Worm (Caenorhabditis elegans) whole organism, young adult: ENCODE measurements around the gene C52D10.3.

Experiments
- C17E4.6 ChIP-seq: fragments of 200-800 bp; sonication (Bioruptor generic); IDR thresholded peaks from 2 replicates; pipeline ENCODE4 v1.3.6; 2022; ENCODE audit warnings: missing genetic modification reagents, missing genetic modification characterization, missing compliant biosample characterization
- D2030.7 ChIP-seq: fragments of 200-800 bp; sonication (Bioruptor generic); IDR thresholded peaks from 2 replicates; pipeline ENCODE4 v1.3.6; 2022; ENCODE audit warnings: missing genetic modification reagents, missing genetic modification characterization, missing compliant biosample characterization
- F10E7.11 ChIP-seq: sonication (generic microtip); optimal IDR thresholded peaks from 2 replicates; lab custom pipeline; 2017; ENCODE audit warnings: mild to moderate bottlenecking, missing genetic modification characterization, moderate library complexity, missing compliant biosample characterization
- F23B12.7 ChIP-seq: sonication (generic microtip); optimal IDR thresholded peaks from 2 replicates; lab custom pipeline; 2017; ENCODE audit warnings: missing genetic modification characterization, mild to moderate bottlenecking, missing compliant biosample characterization, antibody characterized with exemption, moderate library complexity; ENCODE audit not compliant: insufficient read depth
- F39B2.1 ChIP-seq: fragments of 200-800 bp; sonication (Bioruptor generic); IDR thresholded peaks from 2 replicates; pipeline ENCODE4 v1.3.6; 2022; ENCODE audit warnings: missing genetic modification reagents, missing genetic modification characterization, missing compliant biosample characterization
- F55B11.4 ChIP-seq: sonication (generic microtip); optimal IDR thresholded peaks from 2 replicates; lab custom pipeline; 2016; ENCODE audit warnings: missing compliant biosample characterization, missing genetic modification characterization, borderline replicate concordance; ENCODE audit not compliant: insufficient read depth
- F57A8.1 ChIP-seq: fragments of 200-800 bp; sonication (Bioruptor generic); optimal IDR thresholded peaks from 2 replicates; lab custom pipeline; 2018; ENCODE audit warnings: mild to moderate bottlenecking, missing genetic modification characterization, moderate library complexity, missing compliant biosample characterization
- Y79H2A.3 ChIP-seq: fragments of 200-800 bp; sonication (Bioruptor generic); conservative IDR thresholded peaks from 2 replicates; pipeline ENCODE4 v1.3.6; 2022; ENCODE audit warnings: missing genetic modification reagents, missing genetic modification characterization, missing compliant biosample characterization
- Y95B8A.8 ChIP-seq: fragments of 200-800 bp; sonication (Bioruptor generic); IDR thresholded peaks from 2 replicates; pipeline ENCODE4 v1.3.6; 2022; ENCODE audit warnings: missing genetic modification reagents, missing genetic modification characterization, missing compliant biosample characterization
- aptf-2 ChIP-seq: fragments of 200-800 bp; sonication (Bioruptor generic); conservative IDR thresholded peaks from 2 replicates; pipeline ENCODE4 v1.3.6; 2022; ENCODE audit warnings: missing genetic modification reagents, missing genetic modification characterization, missing compliant biosample characterization
- atf-7 ChIP-seq: sonication (generic microtip); optimal IDR thresholded peaks from 2 replicates; lab custom pipeline; 2017; ENCODE audit warnings: mild to moderate bottlenecking, missing genetic modification characterization, missing compliant biosample characterization
- athp-1 ChIP-seq: sonication (generic microtip); optimal IDR thresholded peaks from 2 replicates; lab custom pipeline; 2017; ENCODE audit warnings: mild to moderate bottlenecking, missing genetic modification characterization, missing compliant biosample characterization
- ccch-3 ChIP-seq: fragments of 200-800 bp; sonication (Bioruptor generic); optimal IDR thresholded peaks from 2 replicates; lab custom pipeline; 2018; ENCODE audit warnings: mild to moderate bottlenecking, missing genetic modification characterization, missing compliant biosample characterization
- cebp-2 ChIP-seq: fragments of 200-800 bp; sonication (Bioruptor generic); IDR thresholded peaks from 2 replicates; pipeline ENCODE4 v1.3.6; 2022; ENCODE audit warnings: missing genetic modification characterization, missing compliant biosample characterization
- ceh-100 ChIP-seq: fragments of 200-800 bp; sonication (Bioruptor generic); IDR thresholded peaks from 2 replicates; pipeline ENCODE4 v1.3.6; 2022; ENCODE audit warnings: missing genetic modification reagents, missing genetic modification characterization, missing compliant biosample characterization
- ceh-79 ChIP-seq: sonication (generic microtip); optimal IDR thresholded peaks from 2 replicates; lab custom pipeline; 2017; ENCODE audit warnings: mild to moderate bottlenecking, missing genetic modification characterization, missing compliant biosample characterization
- dpl-1 ChIP-seq: fragments of 150-350 bp; optimal IDR thresholded peaks from 2 replicates; lab custom pipeline; 2014; ENCODE audit warnings: missing biosample characterization, missing genetic modification reagents, missing genetic modification characterization
- efl-1 ChIP-seq: fragments of 150-350 bp; optimal IDR thresholded peaks from 2 replicates; lab custom pipeline; 2014; ENCODE audit warnings: missing biosample characterization, missing genetic modification reagents, missing genetic modification characterization
- ets-4 ChIP-seq: fragments of 200-800 bp; sonication (Bioruptor generic); optimal IDR thresholded peaks from 2 replicates; lab custom pipeline; 2018; ENCODE audit warnings: mild to moderate bottlenecking, missing genetic modification characterization, missing compliant biosample characterization
- hlh-12 ChIP-seq: sonication (generic microtip); optimal IDR thresholded peaks from 2 replicates; lab custom pipeline; 2016; ENCODE audit warnings: missing genetic modification characterization, missing compliant biosample characterization
- hmg-1.2 ChIP-seq: fragments of 200-800 bp; sonication (Bioruptor generic); IDR thresholded peaks from 2 replicates; pipeline ENCODE4 v1.3.6; 2022; ENCODE audit warnings: missing genetic modification reagents, missing genetic modification characterization, missing compliant biosample characterization
- hmg-20 ChIP-seq: fragments of 200-800 bp; sonication (Bioruptor generic); IDR thresholded peaks from 2 replicates; pipeline ENCODE4 v1.3.6; 2022; ENCODE audit warnings: missing genetic modification reagents, missing genetic modification characterization, missing compliant biosample characterization
- hrde-1 ChIP-seq: sonication (generic microtip); optimal IDR thresholded peaks from 2 replicates; lab custom pipeline; 2016; ENCODE audit warnings: missing genetic modification characterization, mild to moderate bottlenecking, missing compliant biosample characterization, moderate library complexity, missing genotype, missing genetic modification reagents, borderline replicate concordance
- hsf-1 ChIP-seq: fragments of 200-800 bp; sonication (Bioruptor generic); IDR thresholded peaks from 2 replicates; pipeline ENCODE4 v1.3.6; 2022; ENCODE audit warnings: missing genetic modification reagents, missing genetic modification characterization, missing compliant biosample characterization
- let-607 ChIP-seq, 2 experiments: fragments of 200-800 bp in 1 of 2; sonication (Bioruptor generic) in 1 of 2; sonication (generic microtip) in 1 of 2; optimal IDR thresholded peaks; 2 replicates each; lab custom pipeline; 2016 to 2018; ENCODE audit warnings: mild to moderate bottlenecking in 2 of 2, missing compliant biosample characterization in 2 of 2, missing genetic modification characterization in 2 of 2, moderate library complexity in 2 of 2, missing genotype in 1 of 2
- lin-40 ChIP-seq: sonication (generic microtip); optimal IDR thresholded peaks from 2 replicates; lab custom pipeline; 2016; ENCODE audit warnings: missing genetic modification characterization, mild to moderate bottlenecking, missing compliant biosample characterization, missing genotype, missing genetic modification reagents
- lir-1 ChIP-seq: fragments of 200-800 bp; sonication (Bioruptor generic); conservative IDR thresholded peaks from 2 replicates; pipeline ENCODE4 v1.3.6; 2022; ENCODE audit warnings: missing genetic modification reagents, missing genetic modification characterization, missing compliant biosample characterization
- lsy-27 ChIP-seq: sonication (generic microtip); optimal IDR thresholded peaks from 2 replicates; lab custom pipeline; 2017; ENCODE audit warnings: missing genetic modification characterization, mild to moderate bottlenecking, missing compliant biosample characterization, antibody characterized with exemption, missing genotype, borderline replicate concordance; ENCODE audit not compliant: insufficient read depth
- nfya-1 ChIP-seq: sonication (generic microtip); optimal IDR thresholded peaks from 2 replicates; lab custom pipeline; 2017; ENCODE audit warnings: antibody characterized with exemption, missing compliant biosample characterization, missing genetic modification characterization, borderline replicate concordance; ENCODE audit not compliant: insufficient read depth
- nfyb-1 ChIP-seq: fragments of 200-800 bp; sonication (Bioruptor generic); IDR thresholded peaks from 2 replicates; pipeline ENCODE4 v1.3.6; 2022; ENCODE audit warnings: missing genetic modification reagents, missing genetic modification characterization, missing compliant biosample characterization
- nhr-179 ChIP-seq: sonication (generic microtip); optimal IDR thresholded peaks from 2 replicates; lab custom pipeline; 2016; ENCODE audit warnings: mild to moderate bottlenecking, missing genetic modification characterization, missing compliant biosample characterization
- nhr-27 ChIP-seq: fragments of 200-800 bp; sonication (Bioruptor generic); optimal IDR thresholded peaks from 2 replicates; lab custom pipeline; 2018; ENCODE audit warnings: mild to moderate bottlenecking, missing genetic modification characterization, moderate library complexity, missing compliant biosample characterization
- nhr-80 ChIP-seq: sonication (generic microtip); optimal IDR thresholded peaks from 2 replicates; lab custom pipeline; 2016; ENCODE audit warnings: missing genetic modification characterization, missing compliant biosample characterization
- repo-1 ChIP-seq: sonication (generic microtip); optimal IDR thresholded peaks from 2 replicates; lab custom pipeline; 2017; ENCODE audit warnings: mild to moderate bottlenecking, missing genetic modification characterization, missing compliant biosample characterization
- snpc-4 ChIP-seq, 5 experiments: fragments of 150-350 bp in 1 of 5; sonication (generic microtip) in 4 of 5; optimal IDR thresholded peaks; 2 replicates each; lab custom pipeline; 2014 to 2018; ENCODE audit warnings: missing genetic modification characterization in 5 of 5, missing biosample characterization in 3 of 5, antibody characterized with exemption in 2 of 5, mild to moderate bottlenecking in 2 of 5, missing compliant biosample characterization in 2 of 5, missing genotype in 2 of 5, moderate library complexity in 2 of 5, missing genetic modification reagents in 1 of 5
- somi-1 ChIP-seq: fragments of 200-800 bp; sonication (Bioruptor generic); optimal IDR thresholded peaks from 2 replicates; lab custom pipeline; 2018; ENCODE audit warnings: mild to moderate bottlenecking, missing genetic modification characterization, missing compliant biosample characterization
- sptf-2 ChIP-seq: fragments of 200-800 bp; sonication (Bioruptor generic); optimal IDR thresholded peaks from 2 replicates; lab custom pipeline; 2018; ENCODE audit warnings: mild to moderate bottlenecking, missing genetic modification characterization, missing compliant biosample characterization
- tlf-1 ChIP-seq: fragments of 200-800 bp; sonication (Bioruptor generic); optimal IDR thresholded peaks from 2 replicates; lab custom pipeline; 2018; ENCODE audit warnings: mild to moderate bottlenecking, missing genetic modification characterization, missing compliant biosample characterization
- ztf-22 ChIP-seq: fragments of 200-800 bp; sonication (Bioruptor generic); optimal IDR thresholded peaks from 2 replicates; lab custom pipeline; 2018; ENCODE audit warnings: mild to moderate bottlenecking, missing genetic modification characterization, moderate library complexity, missing compliant biosample characterization
- ztf-26 ChIP-seq: sonication (generic microtip); optimal IDR thresholded peaks from 2 replicates; lab custom pipeline; 2017; ENCODE audit warnings: missing genetic modification characterization, missing compliant biosample characterization
- ztf-3 ChIP-seq: fragments of 200-800 bp; sonication (Bioruptor generic); optimal IDR thresholded peaks from 2 replicates; lab custom pipeline; 2018; ENCODE audit warnings: mild to moderate bottlenecking, missing genetic modification characterization, missing compliant biosample characterization

Gene C52D10.3

DNA sequence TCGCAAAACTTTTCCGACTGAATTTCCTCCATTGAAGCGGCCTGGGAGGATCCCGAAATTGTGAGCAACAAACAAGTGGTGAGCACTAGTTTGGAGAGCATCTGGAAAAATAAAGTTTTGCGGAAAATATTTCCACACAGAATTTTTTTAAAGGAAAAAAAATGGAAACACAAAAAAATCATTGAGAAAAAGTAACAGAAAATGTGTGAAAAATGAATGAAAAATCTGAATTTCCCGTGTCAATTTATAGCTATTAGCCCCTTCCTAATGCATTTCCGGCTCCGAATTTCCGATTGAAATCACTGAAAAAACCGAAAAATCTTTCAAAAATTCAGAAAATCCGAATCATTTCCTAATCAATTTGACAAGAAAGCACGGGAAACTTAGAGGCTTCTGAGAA lies 15.5 kb downstream of the C52D10.3 start, which contains the start of gene flp-17:
Gene flp-17 (minus strand): TSS at position 101 of the 400 bp plus-strand sequence.
- TF ChIP-seq tlf-1 (GFP tag; lab: Kevin White, UChicago) (no peak), F55B11.4 (tag; lab: Kevin White, UChicago) (no peak), somi-1 (no peak), cebp-2 (no peak), snpc-4 (GFP tag; optimal IDR thresholded peaks at IDR 0.05; lab: Kevin White, UChicago) (no peak), snpc-4 (tag; optimal IDR thresholded peaks at IDR 0.05; lab: Kevin White, UChicago) (no peak), lin-40 (tag; lab: Kevin White, UChicago) (no peak)
- TF ChIP-seq, all 124 proteins: peak for 0

- no peak for TF ChIP-seq D2030.7 (GFP tag; lab: Robert Waterston, UW)
- TF ChIP-seq snpc-4 (GFP tag; optimal IDR thresholded peaks at IDR 0.05; lab: Kevin White, UChicago): no peak
- TF ChIP-seq snpc-4 (tag; optimal IDR thresholded peaks at IDR 0.05; lab: Kevin White, UChicago): peak in 2 of 4 experiments; percentile 51 to 62
Observed at ce11 chrIV:17193491-17193890, 17.2 kb downstream of the C52D10.3 start.

ce11 chrIV:17199706-17200105 lies 23.4 kb downstream of the C52D10.3 start:
- TF ChIP-seq atf-7: no peak
- TF ChIP-seq nhr-179 (tag; lab: Kevin White, UChicago): no peak
- no peak for TF ChIP-seq ccch-3
- TF ChIP-seq sptf-2 (GFP tag; lab: Kevin White, UChicago): no peak
- TF ChIP-seq nhr-80: no peak
- TF ChIP-seq Y95B8A.8 (GFP tag; lab: Robert Waterston, UW): no peak
- TF ChIP-seq ceh-100 (GFP tag; lab: Robert Waterston, UW): no peak

DNA sequence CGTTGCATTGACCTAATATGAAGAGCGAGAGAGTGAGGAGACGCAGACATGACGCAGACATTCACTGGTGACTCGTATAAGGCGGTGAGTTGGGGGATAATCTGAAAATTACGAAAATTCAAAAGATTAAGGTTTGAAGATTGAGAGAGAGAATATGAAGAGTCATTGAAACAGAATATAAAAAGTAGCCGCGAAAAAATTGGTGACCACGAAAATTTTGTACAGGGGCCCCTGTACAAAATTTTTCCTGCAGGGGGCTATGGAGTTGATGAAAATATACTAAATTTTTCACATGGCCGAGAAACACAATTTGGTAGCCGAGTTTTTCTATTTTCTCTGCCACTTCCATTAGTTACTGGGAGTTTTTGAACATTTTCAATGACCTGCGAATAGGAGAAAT lies 30.5 kb downstream of the C52D10.3 start, which contains the start of gene cnnm-1:
Gene cnnm-1 (minus strand): TSS at position 101 of the 400 bp plus-strand sequence.
- TF ChIP-seq ceh-79 (tag; lab: Kevin White, UChicago) (no peak), hlh-12 (tag; lab: Kevin White, UChicago) (no peak), F10E7.11 (tag; lab: Kevin White, UChicago) (no peak), hrde-1 (no peak), snpc-4 (GFP tag; optimal IDR thresholded peaks at IDR 0.05; lab: Kevin White, UChicago) (no peak), snpc-4 (tag; optimal IDR thresholded peaks at IDR 0.05; lab: Kevin White, UChicago) (no peak), Y79H2A.3 (GFP tag; lab: Robert Waterston, UW) (no peak), let-607 (tag; optimal IDR thresholded peaks at IDR 0.05; lab: Kevin White, UChicago) (no peak), nfyb-1 (GFP tag; lab: Robert Waterston, UW) (no peak), dpl-1 (no peak), F39B2.1 (GFP tag; lab: Robert Waterston, UW) (no peak), aptf-2 (no peak), nfya-1 (tag; lab: Kevin White, UChicago) (no peak), efl-1 (no peak), ztf-26 (tag; lab: Kevin White, UChicago) (no peak), cebp-2 (no peak), repo-1 (tag; lab: Kevin White, UChicago) (no peak), ztf-3 (GFP tag; lab: Kevin White, UChicago) (no peak), athp-1 (tag; lab: Kevin White, UChicago) (no peak)

DNA sequence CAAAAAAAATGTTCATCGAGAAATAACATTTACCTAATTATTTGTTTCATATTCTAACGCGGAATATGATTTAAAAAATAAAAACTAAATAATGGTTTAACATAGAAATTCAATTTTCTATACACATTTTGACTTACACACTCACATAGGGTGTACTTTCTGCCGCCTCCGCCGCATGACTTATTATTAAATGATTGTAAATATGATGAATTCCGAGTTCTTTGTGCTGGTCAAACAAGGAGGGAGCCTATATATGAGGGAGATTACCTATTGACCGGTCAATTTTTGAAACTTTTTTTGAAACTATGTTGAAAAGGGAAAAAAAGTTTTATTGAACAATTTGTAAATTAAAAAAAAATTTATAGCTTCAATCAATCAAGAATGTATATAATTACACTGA lies 31.6 kb downstream of the C52D10.3 start:
- TF ChIP-seq C17E4.6 (no peak), ets-4 (GFP tag; lab: Kevin White, UChicago) (no peak), ztf-22 (GFP tag; lab: Kevin White, UChicago) (no peak), F23B12.7 (tag; lab: Kevin White, UChicago) (no peak), efl-1 (no peak), nhr-27 (no peak), hsf-1 (GFP tag; lab: Robert Waterston, UW) (no peak), ztf-26 (tag; lab: Kevin White, UChicago) (no peak), lir-1 (GFP tag; lab: Robert Waterston, UW) (no peak), lsy-27 (tag; lab: Kevin White, UChicago) (no peak), ceh-79 (tag; lab: Kevin White, UChicago) (no peak), F10E7.11 (tag; lab: Kevin White, UChicago) (no peak), F57A8.1 (GFP tag; lab: Kevin White, UChicago) (no peak), F39B2.1 (GFP tag; lab: Robert Waterston, UW) (no peak), hmg-20 (GFP tag; lab: Robert Waterston, UW) (no peak), hmg-1.2 (GFP tag; lab: Robert Waterston, UW) (no peak)
